Fruit fly (Drosophila melanogaster) S2 (cell line): ENCODE data around the gene Vha16-5.

Source experiments
- CG8478 ChIP-seq: fragments of >200 bp; optimal IDR thresholded peaks from 2 replicates; lab custom pipeline; 2018
- CTCF ChIP-seq, 2 experiments: fragments of >200 bp; optimal IDR thresholded peaks; 2 replicates each; lab custom pipeline; 2018

DNA sequence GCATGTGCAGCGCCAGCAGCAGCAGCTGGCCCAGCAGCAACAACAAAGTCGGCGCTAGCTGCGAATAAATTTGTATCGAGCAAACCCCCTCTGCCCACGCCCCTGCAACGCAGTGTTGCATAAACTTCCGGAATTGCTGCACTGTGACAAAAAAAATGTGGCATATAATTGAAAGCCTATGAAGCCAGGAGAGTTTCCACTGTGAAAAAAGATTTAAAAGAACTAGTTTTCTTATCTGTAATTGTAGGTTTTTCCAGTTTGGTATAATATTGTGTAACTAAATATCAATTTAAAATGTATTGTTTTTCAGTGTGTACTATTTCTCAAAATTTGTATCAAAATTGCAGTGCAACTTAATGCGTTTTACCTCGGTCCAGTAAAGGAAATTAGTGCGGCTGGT is 11.4 kb upstream of the Vha16-5 start:
- TF ChIP-seq CTCF (optimal IDR thresholded peaks at IDR 0.05; lab: Kevin White, UChicago) (no peak), CG8478 (lab: Kevin White, UChicago) (no peak)
